Fruit fly (Drosophila melanogaster): ENCODE measurements around the gene CG4907.

Gene CG4907

dm6 chr3R:22720808-22721306 lies 10.3 kb upstream of the CG4907 start, which contains the start of gene wge (continued):
- no peak for TF ChIP-seq D (optimal IDR thresholded peaks at IDR 0.05)
- no peak for TF ChIP-seq D (GFP tag; optimal IDR thresholded peaks at IDR 0.05)
- no peak for TF ChIP-seq Meics (GFP tag; optimal IDR thresholded peaks at IDR 0.05)
- peak; percentile 62 for TF ChIP-seq YL-1 (GFP tag; optimal IDR thresholded peaks at IDR 0.05)
- peak; percentile 25 for TF ChIP-seq CG17829 (tag; optimal IDR thresholded peaks at IDR 0.05)
- no peak for TF ChIP-seq CG3281 (GFP tag; optimal IDR thresholded peaks at IDR 0.05)
- no peak for TF ChIP-seq Xbp1 (GFP tag; optimal IDR thresholded peaks at IDR 0.05)
- TF ChIP-seq mam (GFP tag; optimal IDR thresholded peaks at IDR 0.05): no peak
- no peak for TF ChIP-seq CG11696 (GFP tag; IDR thresholded peaks at IDR 0.05)
- TF ChIP-seq Ets65A (GFP tag): no peak
- TF ChIP-seq Mad (GFP tag; optimal IDR thresholded peaks at IDR 0.05): no peak
- no peak for TF ChIP-seq CG3163 (GFP tag; optimal IDR thresholded peaks at IDR 0.05)
- TF ChIP-seq CG32772 (GFP tag; IDR thresholded peaks at IDR 0.05): peak; percentile 60
- no peak for TF ChIP-seq NC2α (GFP tag; optimal IDR thresholded peaks at IDR 0.05)
- TF ChIP-seq CG42726 (GFP tag; IDR thresholded peaks at IDR 0.05; ENCODE audit: partially characterized antibody): no peak; the same call in 1 of the 2 replicates
- peak; percentile 18 for TF ChIP-seq CG18262 (tag; optimal IDR thresholded peaks at IDR 0.05)
- TF ChIP-seq hb (GFP tag; IDR thresholded peaks at IDR 0.05; ENCODE audit: partially characterized antibody): peak; percentile 67; the same call in 2 of the 3 replicates
- TF ChIP-seq Rx (GFP tag; IDR thresholded peaks at IDR 0.05): no peak
- TF ChIP-seq br (optimal IDR thresholded peaks at IDR 0.05): no peak
- no peak for TF ChIP-seq Atf6 (GFP tag; IDR thresholded peaks at IDR 0.05)
- no peak for TF ChIP-seq CG5180 (GFP tag; optimal IDR thresholded peaks at IDR 0.05)
- no peak for TF ChIP-seq fd3F (GFP tag; optimal IDR thresholded peaks at IDR 0.05)
- no peak for TF ChIP-seq caup (GFP tag; optimal IDR thresholded peaks at IDR 0.05; ENCODE audit: severe bottlenecking)
- no peak for TF ChIP-seq B-H1 (GFP tag; IDR thresholded peaks at IDR 0.05)
- TF ChIP-seq ham (GFP tag; IDR thresholded peaks at IDR 0.05): no peak
- no peak for TF ChIP-seq CG1792 (GFP tag; optimal IDR thresholded peaks at IDR 0.05)
- no peak for TF ChIP-seq dmrt99B (tag; optimal IDR thresholded peaks at IDR 0.05)
- TF ChIP-seq knrl (GFP tag; IDR thresholded peaks at IDR 0.05; ENCODE audit: partially characterized antibody): peak; percentile 54
- no peak for TF ChIP-seq Hand (GFP tag; optimal IDR thresholded peaks at IDR 0.05)
- no peak for TF ChIP-seq PHDP (tag; optimal IDR thresholded peaks at IDR 0.05)
- TF ChIP-seq sug (tag; optimal IDR thresholded peaks at IDR 0.05): peak; percentile 5
- no peak for TF ChIP-seq CHES-1-like (GFP tag; optimal IDR thresholded peaks at IDR 0.05)
- TF ChIP-seq Lhr (GFP tag; optimal IDR thresholded peaks at IDR 0.05): no peak
- peak; percentile 20 for TF ChIP-seq Sin3A (optimal IDR thresholded peaks at IDR 0.05)
- TF ChIP-seq lbe (GFP tag; optimal IDR thresholded peaks at IDR 0.05): peak; percentile 39
- no peak for TF ChIP-seq pum (GFP tag; optimal IDR thresholded peaks at IDR 0.05)
- no peak for TF ChIP-seq scrt (GFP tag; optimal IDR thresholded peaks at IDR 0.05)
- TF ChIP-seq NK7.1 (GFP tag; optimal IDR thresholded peaks at IDR 0.05): no peak
- no peak for TF ChIP-seq CG15269 (tag; optimal IDR thresholded peaks at IDR 0.05)
- TF ChIP-seq CG11456 (GFP tag; IDR thresholded peaks at IDR 0.05): no peak
- TF ChIP-seq fd96Cb (tag; optimal IDR thresholded peaks at IDR 0.05): no peak
- no peak for TF ChIP-seq CG4820 (GFP tag; optimal IDR thresholded peaks at IDR 0.05)
- TF ChIP-seq CG34224 (GFP tag; IDR thresholded peaks at IDR 0.05; ENCODE audit: partially characterized antibody): peak; percentile 71
- no peak for TF ChIP-seq da (GFP tag; optimal IDR thresholded peaks at IDR 0.05)
- no peak for TF ChIP-seq MTF-1 (GFP tag; optimal IDR thresholded peaks at IDR 0.05; ENCODE audit: borderline replicate concordance)
- no peak for TF ChIP-seq CG4404 (GFP tag; IDR thresholded peaks at IDR 0.05)
- no peak for TF ChIP-seq Hmr (GFP tag; optimal IDR thresholded peaks at IDR 0.05)
- TF ChIP-seq chm (GFP tag; IDR thresholded peaks at IDR 0.05): no peak
- TF ChIP-seq slou (GFP tag; optimal IDR thresholded peaks at IDR 0.05): no peak
- no peak for TF ChIP-seq E2f1 (GFP tag; IDR thresholded peaks at IDR 0.05)
- no peak for TF ChIP-seq ci (GFP tag; IDR thresholded peaks at IDR 0.05)
- peak; percentile 30 for TF ChIP-seq CG10267 (tag; optimal IDR thresholded peaks at IDR 0.05)

All from whole organism, embryonic.